Worm (Caenorhabditis elegans) whole organism, L2 larva: ENCODE data around the gene C18C4.7.

Source experiments
- F13H6.1 ChIP-seq: sonication (generic microtip); optimal IDR thresholded peaks from 2 replicates; lab custom pipeline; 2016; ENCODE audit warnings: missing genetic modification characterization, missing compliant biosample characterization
- elt-3 ChIP-seq: sonication (generic microtip); optimal IDR thresholded peaks from 2 replicates; lab custom pipeline; 2017; ENCODE audit warnings: missing biosample characterization, missing genetic modification characterization
- fos-1 ChIP-seq: fragments of 150-350 bp; optimal IDR thresholded peaks from 2 replicates; lab custom pipeline; 2014; ENCODE audit warnings: missing biosample characterization, missing genetic modification characterization
- gmeb-1 ChIP-seq: fragments of 150-350 bp; optimal IDR thresholded peaks from 2 replicates; lab custom pipeline; 2014; ENCODE audit warnings: missing biosample characterization, missing genetic modification characterization
- mab-5 ChIP-seq: fragments of 150-350 bp; optimal IDR thresholded peaks from 2 replicates; lab custom pipeline; 2014; ENCODE audit warnings: missing biosample characterization, missing genetic modification characterization
- nhr-11 ChIP-seq: fragments of 150-350 bp; optimal IDR thresholded peaks from 2 replicates; lab custom pipeline; 2014; ENCODE audit warnings: missing biosample characterization, missing genetic modification characterization
- nhr-237 ChIP-seq: fragments of 150-350 bp; optimal IDR thresholded peaks from 2 replicates; lab custom pipeline; 2014; ENCODE audit warnings: missing biosample characterization, missing genetic modification characterization
- sem-4 ChIP-seq: fragments of 150-350 bp; optimal IDR thresholded peaks from 2 replicates; lab custom pipeline; 2014; ENCODE audit warnings: missing biosample characterization, missing genetic modification reagents, missing genetic modification characterization
- sma-3 ChIP-seq: sonication (generic microtip); optimal IDR thresholded peaks from 2 replicates; lab custom pipeline; 2016; ENCODE audit warnings: missing genetic modification reagents, missing genetic modification characterization, missing compliant biosample characterization
- snpc-4 ChIP-seq: fragments of 150-350 bp; optimal IDR thresholded peaks from 2 replicates; lab custom pipeline; 2014; ENCODE audit warnings: missing biosample characterization, missing genetic modification characterization
- unc-55 ChIP-seq: fragments of 150-350 bp; sonication (generic microtip); optimal IDR thresholded peaks from 3 replicates; lab custom pipeline; 2014; ENCODE audit warnings: missing biosample characterization, missing genetic modification reagents, missing genetic modification characterization
- unc-62 ChIP-seq: fragments of 150-350 bp; optimal IDR thresholded peaks from 2 replicates; lab custom pipeline; 2014; ENCODE audit warnings: missing biosample characterization, missing genetic modification reagents, missing genetic modification characterization
- ztf-11 ChIP-seq: sonication (generic microtip); optimal IDR thresholded peaks from 2 replicates; lab custom pipeline; 2017; ENCODE audit warnings: missing biosample characterization, missing genetic modification characterization

DNA sequence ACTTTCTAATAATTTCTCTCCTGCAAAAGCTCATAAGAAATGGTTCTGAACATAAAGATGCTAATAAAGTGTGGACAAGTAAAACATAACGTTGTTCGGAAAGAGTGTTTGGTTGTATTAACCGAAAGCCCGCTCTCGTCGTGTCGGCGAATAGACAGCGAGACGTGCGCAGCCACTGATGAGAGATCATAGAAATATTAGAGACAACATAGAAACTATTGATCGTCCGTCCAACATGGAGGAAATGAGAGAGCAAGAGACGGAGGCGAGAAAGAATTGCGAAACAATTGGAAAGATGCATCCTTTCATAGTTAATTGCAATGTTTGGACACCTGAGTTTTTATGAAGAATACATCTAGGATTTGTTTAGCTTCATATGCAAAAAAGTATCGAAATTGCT is 13.5 kb upstream of the C18C4.7 start:
- no peak for TF ChIP-seq sma-3 (GFP tag; lab: Kevin White, UChicago)
- no peak for TF ChIP-seq ztf-11 (tag; lab: Kevin White, UChicago)
- TF ChIP-seq mab-5 = peak; percentile 32
- TF ChIP-seq F13H6.1 = peak; percentile 57
- TF ChIP-seq fos-1 = peak; percentile 61
- peak; percentile 80 for TF ChIP-seq unc-55
- no peak for TF ChIP-seq elt-3 (tag; lab: Kevin White, UChicago)
- no peak for TF ChIP-seq nhr-237 (tag; lab: Kevin White, UChicago)
- TF ChIP-seq gmeb-1 (tag; lab: Kevin White, UChicago) = no peak
- peak; percentile 26 for TF ChIP-seq sem-4 (tag; lab: Kevin White, UChicago)
- no peak for TF ChIP-seq nhr-11 (tag; lab: Kevin White, UChicago)
- TF ChIP-seq snpc-4 (tag; lab: Kevin White, UChicago) = peak; percentile 44
- no peak for TF ChIP-seq unc-62
